Fruit fly (Drosophila melanogaster): ENCODE data around the gene CG10019.

dm6 chr2L:3694920-3695319 lies 35.3 kb upstream of the CG10019 start, which contains the start of gene CG43165:
- TF ChIP-seq Pif1B (GFP tag; optimal IDR thresholded peaks at IDR 0.05) (no peak), D1 (tag; optimal IDR thresholded peaks at IDR 0.05) (no peak), CG17806 (tag; optimal IDR thresholded peaks at IDR 0.05) (no peak), CG10348 (GFP tag; IDR thresholded peaks at IDR 0.05) (no peak)
